Worm (Caenorhabditis elegans): ENCODE data around the gene M88.3.

The M88.3 gene

ce11 chrIII:4587177-4587576 lies 42.3 kb upstream of the M88.3 start, which contains the start of the genes F35G12.7 and smc-4 (continued):
- TF ChIP-seq dmd-6 (GFP tag; IDR thresholded peaks at IDR 0.05) (peak; percentile 47; the same call in 1 of the 2 replicates), egl-27 (tag; optimal IDR thresholded peaks at IDR 0.05) (no peak), nhr-41 (GFP tag; IDR thresholded peaks at IDR 0.05) (no peak), attf-4 (tag; optimal IDR thresholded peaks at IDR 0.05) (no peak), lin-13 (GFP tag; optimal IDR thresholded peaks at IDR 0.05) (no peak), ZK337.2 (GFP tag; IDR thresholded peaks at IDR 0.05) (no peak), nhr-42 (GFP tag; IDR thresholded peaks at IDR 0.05) (no peak), daf-12 (tag; optimal IDR thresholded peaks at IDR 0.05) (no peak), saeg-2 (GFP tag; IDR thresholded peaks at IDR 0.05) (no peak), T20F7.1 (GFP tag; optimal IDR thresholded peaks at IDR 0.05) (no peak), egl-43 (GFP tag; IDR thresholded peaks at IDR 0.05) (no peak), ceh-32 (tag; optimal IDR thresholded peaks at IDR 0.05; ENCODE audit: poor library complexity) (no peak), lsy-2 (tag; optimal IDR thresholded peaks at IDR 0.05) (peak; percentile 60 to 93)

ce11 chrIII:4584068-4584566 lies 39.3 kb upstream of the M88.3 start, which contains the start of gene F35G12.5:
F35G12.5 (plus strand) TSS chrIII:4584118.
- TF ChIP-seq ceh-28 (tag; optimal IDR thresholded peaks at IDR 0.05), result no peak
- no peak for TF ChIP-seq hmg-1.1 (GFP tag; IDR thresholded peaks at IDR 0.05)
- no peak for TF ChIP-seq mes-2 (tag; optimal IDR thresholded peaks at IDR 0.05; ENCODE audit: poor library complexity, severe bottlenecking)
- TF ChIP-seq dmd-8 (GFP tag; IDR thresholded peaks at IDR 0.05), result no peak
- TF ChIP-seq dmd-6 (GFP tag; IDR thresholded peaks at IDR 0.05), result no peak
- no peak for TF ChIP-seq lir-3 (tag; optimal IDR thresholded peaks at IDR 0.05)
- no peak for TF ChIP-seq egl-43 (GFP tag; IDR thresholded peaks at IDR 0.05)
- TF ChIP-seq Y105C5A.15 (GFP tag; IDR thresholded peaks at IDR 0.05), result no peak
- TF ChIP-seq dmd-9 (GFP tag; IDR thresholded peaks at IDR 0.05), result no peak
- TF ChIP-seq R02D3.7 (tag; optimal IDR thresholded peaks at IDR 0.05), result no peak
- no peak for TF ChIP-seq lin-38 (GFP tag; IDR thresholded peaks at IDR 0.05)
- TF ChIP-seq set-16 (GFP tag; IDR thresholded peaks at IDR 0.05), result no peak
- no peak for TF ChIP-seq lsy-2 (tag; optimal IDR thresholded peaks at IDR 0.05)

- TF ChIP-seq egl-43 (GFP tag; IDR thresholded peaks at IDR 0.05) (no peak), nhr-76 (tag; optimal IDR thresholded peaks at IDR 0.05) (no peak), snpc-1.2 (GFP tag; IDR thresholded peaks at IDR 0.05) (no peak), lir-3 (tag; optimal IDR thresholded peaks at IDR 0.05) (no peak), ceh-28 (tag; optimal IDR thresholded peaks at IDR 0.05) (no peak), F37D6.2 (tag; optimal IDR thresholded peaks at IDR 0.05) (no peak), lin-13 (GFP tag; optimal IDR thresholded peaks at IDR 0.05) (no peak), F49E8.2 (tag; optimal IDR thresholded peaks at IDR 0.05; ENCODE audit: borderline replicate concordance) (no peak), lim-7 (GFP tag; IDR thresholded peaks at IDR 0.05) (no peak), fos-1 (tag; optimal IDR thresholded peaks at IDR 0.05) (no peak), dmd-8 (GFP tag; IDR thresholded peaks at IDR 0.05) (no peak), unc-39 (tag; optimal IDR thresholded peaks at IDR 0.05) (no peak)
Observed at ce11 chrIII:4581495-4581894, 36.6 kb upstream of the M88.3 start, which contains the start of gene F35G12.12. F35G12.12 (plus strand) TSS chrIII:4581795.

- TF ChIP-seq nhr-6 (tag; optimal IDR thresholded peaks at IDR 0.05) (peak; percentile 22), dpl-1 (GFP tag; optimal IDR thresholded peaks at IDR 0.05) (peak; percentile 47), D1046.2 (GFP tag; IDR thresholded peaks at IDR 0.05) (no peak), T20F7.1 (GFP tag; optimal IDR thresholded peaks at IDR 0.05) (no peak), lin-15B (tag; optimal IDR thresholded peaks at IDR 0.05) (no peak), lsy-2 (tag; optimal IDR thresholded peaks at IDR 0.05) (peak in 1 of 2 experiments; percentile 62), mep-1 (tag; optimal IDR thresholded peaks at IDR 0.05) (peak; percentile 55), nhr-28 (tag; optimal IDR thresholded peaks at IDR 0.05) (peak; percentile 38), dve-1 (tag; optimal IDR thresholded peaks at IDR 0.05; ENCODE audit: insufficient read depth) (peak; percentile 25), nhr-48 (tag; optimal IDR thresholded peaks at IDR 0.05) (no peak), mes-2 (tag; optimal IDR thresholded peaks at IDR 0.05; ENCODE audit: poor library complexity, severe bottlenecking) (peak; percentile 66), daf-19 (GFP tag; conservative IDR thresholded peaks at IDR 0.05) (no peak), daf-16 (GFP tag; optimal IDR thresholded peaks at IDR 0.05) (no peak), daf-16 (tag; optimal IDR thresholded peaks at IDR 0.05) (peak; percentile 33), hmg-1.1 (GFP tag; IDR thresholded peaks at IDR 0.05) (no peak; the same call in 1 of the 2 replicates), ctbp-1 (GFP tag; IDR thresholded peaks at IDR 0.05) (no peak), arid-1 (GFP tag; conservative IDR thresholded peaks at IDR 0.05) (no peak), madf-5 (GFP tag; IDR thresholded peaks at IDR 0.05) (no peak), hlh-30 (tag; optimal IDR thresholded peaks at IDR 0.05; ENCODE audit: insufficient read depth) (peak; percentile 28)
Observed at ce11 chrIII:4578385-4578903, 33.6 kb upstream of the M88.3 start, which contains the start of the genes sel-5 and wdr-48. sel-5 (minus strand) TSS chrIII:4578437. wdr-48 (plus strand) TSS chrIII:4578853.
